Fruit fly (Drosophila melanogaster) whole organism, prepupa: ENCODE measurements around the gene Sfp24Bb.

Experiments
- CG6854 ChIP-seq: fragments of 200-800 bp; sonication (Bioruptor generic); optimal IDR thresholded peaks from 2 replicates; lab custom pipeline; 2017; ENCODE audit warnings: missing biosample characterization, mild to moderate bottlenecking, missing genetic modification characterization
- CG7368 ChIP-seq: fragments of 200-800 bp; sonication (Bioruptor generic); optimal IDR thresholded peaks from 3 replicates; lab custom pipeline; 2016; ENCODE audit warnings: missing biosample characterization, missing genetic modification characterization
- CG8319 ChIP-seq: fragments of 200-800 bp; sonication (Bioruptor generic); optimal IDR thresholded peaks from 3 replicates; lab custom pipeline; 2016; ENCODE audit warnings: missing biosample characterization, missing genetic modification characterization
- CG9139 ChIP-seq: fragments of 200-800 bp; sonication (Bioruptor generic); optimal IDR thresholded peaks from 3 replicates; lab custom pipeline; 2017; ENCODE audit warnings: missing biosample characterization, mild to moderate bottlenecking, missing genetic modification characterization
- Eip75B ChIP-seq: fragments of 200-800 bp; sonication (Bioruptor generic); optimal IDR thresholded peaks from 3 replicates; lab custom pipeline; 2016; ENCODE audit warnings: missing biosample characterization, missing genetic modification characterization
- Hr38 ChIP-seq: sonication (Bioruptor generic); optimal IDR thresholded peaks from 2 replicates; lab custom pipeline; 2016; ENCODE audit warnings: missing biosample characterization, missing genetic modification characterization
- Hr39 ChIP-seq: fragments of 200-800 bp; sonication (Bioruptor generic); optimal IDR thresholded peaks from 2 replicates; lab custom pipeline; 2016; ENCODE audit warnings: missing biosample characterization, missing genetic modification characterization
- Sox102F ChIP-seq: fragments of 200-800 bp; sonication (Bioruptor generic); optimal IDR thresholded peaks from 2 replicates; lab custom pipeline; 2016; ENCODE audit warnings: missing biosample characterization, mild to moderate bottlenecking, missing genetic modification characterization
- dac ChIP-seq: fragments of 200-800 bp; sonication (Bioruptor generic); optimal IDR thresholded peaks from 2 replicates; lab custom pipeline; 2017; ENCODE audit warnings: missing biosample characterization, mild to moderate bottlenecking, missing genetic modification characterization
- eg ChIP-seq: fragments of 200-800 bp; sonication (Bioruptor generic); IDR thresholded peaks from 3 replicates; pipeline ENCODE4 v1.3.6; 2022; ENCODE audit warnings: missing biosample characterization, missing genetic modification characterization
- topi ChIP-seq: fragments of 200-800 bp; sonication (Bioruptor generic); optimal IDR thresholded peaks from 3 replicates; lab custom pipeline; 2016; ENCODE audit warnings: missing biosample characterization, missing genetic modification characterization

- no peak for TF ChIP-seq eg (GFP tag; lab: Robert Waterston, UW)
- no peak for TF ChIP-seq CG9139 (GFP tag; lab: Kevin White, UChicago)
- TF ChIP-seq dac (GFP tag; lab: Kevin White, UChicago): no peak
- no peak for TF ChIP-seq topi (GFP tag; lab: Kevin White, UChicago)
- TF ChIP-seq CG6854 (GFP tag; lab: Kevin White, UChicago): no peak
- TF ChIP-seq Hr38 (GFP tag; lab: Kevin White, UChicago): no peak
- TF ChIP-seq CG7368 (GFP tag; lab: Kevin White, UChicago): no peak
- TF ChIP-seq Eip75B (GFP tag; lab: Kevin White, UChicago): no peak
- TF ChIP-seq Hr39: no peak
- no peak for TF ChIP-seq Sox102F (GFP tag; lab: Kevin White, UChicago)
- TF ChIP-seq CG8319 (GFP tag; lab: Kevin White, UChicago): no peak
These were observed 28.2 kb upstream of the Sfp24Bb start, which contains the start of gene CG3604 for dm6 chr2L:3697772-3698171.
